Fruit fly (Drosophila melanogaster) whole organism, embryonic: ENCODE data around the gene Trs20.

ENCODE experiments used
- Atf6 ChIP-seq: fragments of 200-800 bp; sonication (Bioruptor generic); IDR thresholded peaks from 2 replicates; pipeline ENCODE4 v1.3.6; 2022; ENCODE audit warnings: missing biosample characterization, missing genetic modification characterization
- Blimp-1 ChIP-seq: fragments of 200-800 bp; sonication (Bioruptor generic); optimal IDR thresholded peaks from 3 replicates; lab custom pipeline; 2018; ENCODE audit warnings: missing biosample characterization, missing genetic modification characterization, mild to moderate bottlenecking, moderate library complexity, missing genetic modification reagents
- CG10147 ChIP-seq: fragments of 200-800 bp; sonication (Bioruptor generic); optimal IDR thresholded peaks from 2 replicates; lab custom pipeline; 2019; ENCODE audit warnings: missing biosample characterization, mild to moderate bottlenecking, missing genetic modification characterization, moderate library complexity
- CG10431 ChIP-seq: fragments of 200-800 bp; sonication (Bioruptor generic); optimal IDR thresholded peaks from 3 replicates; lab custom pipeline; 2018; ENCODE audit warnings: missing biosample characterization, mild to moderate bottlenecking, missing genetic modification characterization
- CG11085 ChIP-seq: fragments of 200-800 bp; sonication (Bioruptor generic); IDR thresholded peaks from 2 replicates; pipeline ENCODE4 v1.3.6; 2022; ENCODE audit warnings: missing biosample characterization, missing genetic modification characterization
- CG12104 ChIP-seq: fragments of 200-800 bp; sonication (Bioruptor generic); optimal IDR thresholded peaks from 3 replicates; lab custom pipeline; 2016; ENCODE audit warnings: missing biosample characterization, missing genetic modification characterization
- CG12659 ChIP-seq: fragments of 200-800 bp; sonication (Bioruptor generic); optimal IDR thresholded peaks from 3 replicates; lab custom pipeline; 2017; ENCODE audit warnings: mild to moderate bottlenecking, missing biosample characterization, missing genetic modification reagents, missing genetic modification characterization
- CG14965 ChIP-seq: fragments of 200-800 bp; sonication (Bioruptor generic); optimal IDR thresholded peaks from 2 replicates; lab custom pipeline; 2016; ENCODE audit warnings: missing biosample characterization, missing genetic modification characterization, borderline replicate concordance
- CG16779 ChIP-seq: fragments of 200-800 bp; sonication (Bioruptor generic); IDR thresholded peaks from 2 replicates; pipeline ENCODE4 v1.3.6; 2022; ENCODE audit warnings: missing biosample characterization, missing genetic modification characterization
- CG16863 ChIP-seq: fragments of 200-800 bp; sonication (Bioruptor generic); optimal IDR thresholded peaks from 3 replicates; lab custom pipeline; 2016; ENCODE audit warnings: missing biosample characterization, missing genetic modification characterization
- CG17328 ChIP-seq: fragments of 200-800 bp; sonication (Bioruptor generic); IDR thresholded peaks from 2 replicates; pipeline ENCODE4 v1.3.6; 2022; ENCODE audit warnings: missing biosample characterization, missing genetic modification characterization
- CG17802 ChIP-seq: fragments of 200-800 bp; sonication (Bioruptor generic); optimal IDR thresholded peaks from 2 replicates; lab custom pipeline; 2018; ENCODE audit warnings: missing biosample characterization, mild to moderate bottlenecking, missing genetic modification characterization, moderate library complexity
- CG17912 ChIP-seq: fragments of 200-800 bp; sonication (Bioruptor generic); optimal IDR thresholded peaks from 2 replicates; lab custom pipeline; 2018; ENCODE audit warnings: missing biosample characterization, mild to moderate bottlenecking, missing genetic modification characterization
- CG18011 ChIP-seq: fragments of 200-800 bp; sonication (Bioruptor generic); optimal IDR thresholded peaks from 2 replicates; lab custom pipeline; 2017; ENCODE audit warnings: missing biosample characterization, missing genetic modification characterization, mild to moderate bottlenecking, moderate library complexity, missing genotype
- CG18764 ChIP-seq: fragments of 200-800 bp; sonication (Bioruptor generic); optimal IDR thresholded peaks from 3 replicates; lab custom pipeline; 2016; ENCODE audit warnings: missing biosample characterization, missing genetic modification characterization
- CG30403 ChIP-seq: fragments of 200-800 bp; sonication (Bioruptor generic); optimal IDR thresholded peaks from 3 replicates; lab custom pipeline; 2016; ENCODE audit warnings: missing biosample characterization, missing genetic modification characterization
- CG3995 ChIP-seq: fragments of 200-800 bp; sonication (Bioruptor generic); optimal IDR thresholded peaks from 3 replicates; lab custom pipeline; 2016; ENCODE audit warnings: missing biosample characterization, missing genetic modification characterization
- CG6683 ChIP-seq: fragments of 200-800 bp; sonication (Bioruptor generic); optimal IDR thresholded peaks from 2 replicates; lab custom pipeline; 2017; ENCODE audit warnings: missing biosample characterization, mild to moderate bottlenecking, missing genetic modification characterization, missing genetic modification reagents
- CG9215 ChIP-seq: fragments of 200-800 bp; sonication (Bioruptor generic); IDR thresholded peaks from 2 replicates; pipeline ENCODE4 v1.3.6; 2022; ENCODE audit warnings: missing biosample characterization, missing genetic modification characterization
- CkIIα-i1 ChIP-seq: fragments of 200-800 bp; sonication (Bioruptor generic); IDR thresholded peaks from 2 replicates; pipeline ENCODE4 v1.3.6; 2022; ENCODE audit warnings: missing biosample characterization, missing genetic modification characterization
- CoRest ChIP-seq: fragments of 200-800 bp; sonication (Bioruptor generic); optimal IDR thresholded peaks from 3 replicates; lab custom pipeline; 2018; ENCODE audit warnings: missing biosample characterization, mild to moderate bottlenecking, missing genetic modification characterization, moderate library complexity
- Dll ChIP-seq: fragments of 200-800 bp; sonication (Bioruptor generic); IDR thresholded peaks from 4 replicates; pipeline ENCODE4 v1.3.6; 2022; ENCODE audit warnings: missing biosample characterization, missing genetic modification characterization; ENCODE audit not compliant: partially characterized antibody
- Eip74EF ChIP-seq, 2 experiments: fragments of 200-800 bp in 1 of 2; fragments of >200 bp in 1 of 2; sonication (Bioruptor generic) in 1 of 2; optimal IDR thresholded peaks; 2 replicates each; lab custom pipeline; 2017 to 2019; ENCODE audit warnings: missing biosample characterization in 2 of 2, missing genetic modification characterization in 2 of 2, mild to moderate bottlenecking in 1 of 2, moderate library complexity in 1 of 2
- HLHmδ ChIP-seq: fragments of 200-800 bp; sonication (Bioruptor generic); optimal IDR thresholded peaks from 2 replicates; lab custom pipeline; 2018; ENCODE audit warnings: missing biosample characterization, mild to moderate bottlenecking, missing genetic modification characterization, moderate library complexity
- Jarid2 ChIP-seq: fragments of 200-800 bp; sonication (Bioruptor generic); optimal IDR thresholded peaks from 3 replicates; lab custom pipeline; 2017; ENCODE audit warnings: mild to moderate bottlenecking, missing biosample characterization, missing genetic modification reagents, missing genetic modification characterization
- MBD-R2 ChIP-seq: fragments of 200-800 bp; sonication (Bioruptor generic); IDR thresholded peaks from 2 replicates; pipeline ENCODE4 v1.3.6; 2022; ENCODE audit warnings: missing biosample characterization, missing genetic modification characterization
- Meics ChIP-seq: fragments of 200-800 bp; sonication (Bioruptor generic); optimal IDR thresholded peaks from 2 replicates; lab custom pipeline; 2017; ENCODE audit warnings: missing biosample characterization, mild to moderate bottlenecking, missing genetic modification characterization
- Mrtf ChIP-seq: fragments of 200-800 bp; sonication (Bioruptor generic); IDR thresholded peaks from 3 replicates; pipeline ENCODE4 v1.3.6; 2022; ENCODE audit warnings: missing biosample characterization, missing genetic modification characterization
- Nf-YC ChIP-seq: fragments of 200-800 bp; optimal IDR thresholded peaks from 3 replicates; lab custom pipeline; 2019; ENCODE audit warnings: missing biosample characterization, mild to moderate bottlenecking, missing genetic modification characterization, moderate library complexity
- Sry-δ ChIP-seq: fragments of 200-800 bp; sonication (Bioruptor generic); optimal IDR thresholded peaks from 2 replicates; lab custom pipeline; 2016; ENCODE audit warnings: missing biosample characterization, missing genetic modification characterization
- Stat92E ChIP-seq, 3 experiments: fragments of >200 bp in 2 of 3; fragments of 200-800 bp in 1 of 3; sonication (Bioruptor generic) in 1 of 3; optimal IDR thresholded peaks; 2 replicates each; lab custom pipeline; 2017 to 2019; ENCODE audit warnings: missing biosample characterization in 3 of 3, missing genetic modification characterization in 3 of 3, mild to moderate bottlenecking in 1 of 3, moderate library complexity in 1 of 3
- Tbp ChIP-seq: fragments of >200 bp; optimal IDR thresholded peaks from 2 replicates; lab custom pipeline; 2018; ENCODE audit warnings: missing biosample characterization, missing genetic modification characterization
- abd-A ChIP-seq: fragments of 200-800 bp; sonication (Bioruptor generic); optimal IDR thresholded peaks from 3 replicates; lab custom pipeline; 2019; ENCODE audit warnings: missing biosample characterization, mild to moderate bottlenecking, missing genetic modification characterization, moderate library complexity
- aop ChIP-seq: fragments of 200-800 bp; sonication (Bioruptor generic); IDR thresholded peaks from 2 replicates; pipeline ENCODE4 v1.3.6; 2022; ENCODE audit warnings: missing biosample characterization, missing genetic modification characterization
- bab2 ChIP-seq: fragments of 200-800 bp; sonication (Bioruptor generic); optimal IDR thresholded peaks from 2 replicates; lab custom pipeline; 2016; ENCODE audit warnings: missing biosample characterization, missing genetic modification characterization
- bsh ChIP-seq, 2 experiments: fragments of 200-800 bp; sonication (Bioruptor generic); optimal IDR thresholded peaks; 2 replicates each; lab custom pipeline; 2017 to 2018; ENCODE audit warnings: mild to moderate bottlenecking in 2 of 2, missing biosample characterization in 2 of 2, missing genetic modification characterization in 2 of 2, moderate library complexity in 1 of 2
- ci ChIP-seq: fragments of 200-800 bp; sonication (Bioruptor generic); IDR thresholded peaks from 3 replicates; pipeline ENCODE4 v1.3.6; 2022; ENCODE audit warnings: missing biosample characterization, missing genetic modification characterization
- dpn ChIP-seq, 2 experiments: fragments of 200-800 bp; sonication (Bioruptor generic); optimal IDR thresholded peaks; 3 replicates each; lab custom pipeline; 2016; ENCODE audit warnings: missing biosample characterization in 2 of 2, missing genetic modification characterization in 2 of 2
- esg ChIP-seq: fragments of 200-800 bp; sonication (Bioruptor generic); conservative IDR thresholded peaks from 2 replicates; pipeline ENCODE4 v1.3.6; 2022; ENCODE audit warnings: missing biosample characterization, missing genetic modification characterization
- gsb-n ChIP-seq: fragments of 200-800 bp; sonication (Bioruptor generic); optimal IDR thresholded peaks from 3 replicates; lab custom pipeline; 2018; ENCODE audit warnings: missing biosample characterization, mild to moderate bottlenecking, missing genetic modification characterization
- sens-2 ChIP-seq: fragments of 200-800 bp; sonication (Bioruptor generic); IDR thresholded peaks from 2 replicates; pipeline ENCODE4 v1.3.6; 2022; ENCODE audit warnings: missing biosample characterization, missing genetic modification characterization
- slou ChIP-seq: fragments of 200-800 bp; sonication (Bioruptor generic); optimal IDR thresholded peaks from 3 replicates; lab custom pipeline; 2016; ENCODE audit warnings: missing biosample characterization, missing genetic modification characterization
- so ChIP-seq: fragments of 200-800 bp; sonication (Bioruptor generic); IDR thresholded peaks from 3 replicates; pipeline ENCODE4 v1.3.6; 2022; ENCODE audit warnings: missing biosample characterization, missing genetic modification characterization
- sqz ChIP-seq: fragments of 200-800 bp; sonication (Bioruptor generic); optimal IDR thresholded peaks from 3 replicates; lab custom pipeline; 2018; ENCODE audit warnings: missing biosample characterization, mild to moderate bottlenecking, missing genetic modification characterization
- sr ChIP-seq: fragments of 200-800 bp; sonication (Bioruptor generic); IDR thresholded peaks from 3 replicates; pipeline ENCODE4 v1.3.6; 2022; ENCODE audit warnings: missing biosample characterization, missing genetic modification characterization
- stc ChIP-seq: fragments of 200-800 bp; sonication (Bioruptor generic); IDR thresholded peaks from 2 replicates; pipeline ENCODE4 v1.3.6; 2022; ENCODE audit warnings: missing biosample characterization, missing genetic modification characterization
- tin ChIP-seq: fragments of 200-800 bp; sonication (Bioruptor generic); optimal IDR thresholded peaks from 3 replicates; lab custom pipeline; 2016; ENCODE audit warnings: missing biosample characterization, missing genetic modification characterization
- toy ChIP-seq: fragments of 200-800 bp; sonication (Bioruptor generic); IDR thresholded peaks from 2 replicates; pipeline ENCODE4 v1.3.6; 2022; ENCODE audit warnings: missing biosample characterization, missing genetic modification characterization

Trs20 gene

DNA sequence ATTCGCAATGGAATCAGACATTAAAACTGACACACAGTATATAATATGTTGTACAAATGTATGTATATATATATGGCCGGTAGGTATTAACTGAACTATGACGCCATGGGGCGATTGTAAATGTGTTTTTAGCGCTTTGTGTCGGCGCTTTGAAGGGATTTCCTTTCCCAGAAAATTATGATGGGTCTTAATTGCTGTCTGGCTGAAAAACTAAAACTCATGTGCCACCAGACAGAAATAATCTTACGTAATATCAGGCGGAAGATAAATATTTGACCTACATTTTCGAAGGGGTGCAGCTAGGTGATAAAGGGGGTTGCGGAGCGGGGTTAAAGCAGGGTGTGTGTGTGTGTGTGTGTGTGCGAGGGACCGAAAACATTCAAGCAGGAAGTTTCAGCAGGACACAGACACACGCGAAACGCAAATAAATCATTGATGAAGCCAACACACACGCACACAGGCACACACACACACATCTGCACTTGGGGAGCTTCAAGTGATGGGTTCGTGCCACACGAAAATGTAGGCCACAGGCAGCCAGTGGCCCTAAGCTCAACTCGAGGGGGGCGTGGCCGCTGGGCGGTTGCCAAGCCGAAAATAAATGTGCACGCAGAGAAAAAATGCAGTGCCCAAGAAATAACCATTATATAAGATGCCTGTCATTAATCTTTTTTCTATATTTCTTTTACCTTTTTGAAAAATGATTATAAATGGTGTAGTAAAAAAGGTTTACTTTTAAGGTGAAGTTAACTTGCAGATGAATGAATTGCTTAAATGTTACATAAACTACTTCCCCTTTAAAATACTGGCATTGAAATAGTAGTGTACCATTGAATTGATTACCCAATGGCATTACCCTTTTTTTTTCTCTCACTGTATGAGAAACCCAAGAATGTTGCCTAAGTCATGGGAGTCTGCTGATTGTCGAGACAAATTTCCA is 26.1 kb upstream of the Trs20 start (continued):
- TF ChIP-seq so (no peak), CG12659 (peak; percentile 39), gsb-n (peak; percentile 43), CG17802 (tag; lab: Kevin White, UChicago) (no peak), Blimp-1 (GFP tag; lab: Kevin White, UChicago) (peak; percentile 68), CG16863 (GFP tag; lab: Kevin White, UChicago) (peak; percentile 35), Meics (GFP tag; lab: Kevin White, UChicago) (peak; percentile 56), CG3995 (GFP tag; lab: Kevin White, UChicago) (peak; percentile 3), Sry-δ (GFP tag; lab: Kevin White, UChicago) (peak; percentile 21), bsh (GFP tag; optimal IDR thresholded peaks at IDR 0.05; lab: Kevin White, UChicago) (peak in 1 of 2 experiments; percentile 62), CG6683 (GFP tag; lab: Kevin White, UChicago) (peak; percentile 10), CG18764 (GFP tag; lab: Kevin White, UChicago) (peak; percentile 31), tin (GFP tag; lab: Kevin White, UChicago) (peak; percentile 20), HLHmδ (no peak), CG9215 (no peak), CG10431 (GFP tag; lab: Kevin White, UChicago) (no peak), CG17912 (no peak), CG14965 (GFP tag; lab: Kevin White, UChicago) (no peak), CoRest (tag; lab: Kevin White, UChicago) (peak; percentile 74), Dll (GFP tag; lab: Robert Waterston, UW) (no peak), CkIIα-i1 (GFP tag; lab: Robert Waterston, UW) (no peak), CG10147 (GFP tag; lab: Kevin White, UChicago) (peak; percentile 25), CG17328 (GFP tag; lab: Robert Waterston, UW) (0 out of 2 replicates have a peak, but pooled peaks have one; percentile 17), dpn (GFP tag; optimal IDR thresholded peaks at IDR 0.05; lab: Kevin White, UChicago) (peak; percentile 54 to 61), Atf6 (GFP tag; lab: Robert Waterston, UW) (no peak), ci (GFP tag; lab: Robert Waterston, UW) (peak; percentile 32; the same call in 1 of the 3 replicates), stc (no peak), MBD-R2 (GFP tag; lab: Robert Waterston, UW) (no peak), Mrtf (GFP tag; lab: Robert Waterston, UW) (no peak), bab2 (no peak), CG30403 (GFP tag; lab: Kevin White, UChicago) (peak; percentile 71), Eip74EF (GFP tag; optimal IDR thresholded peaks at IDR 0.05; lab: Kevin White, UChicago) (peak in 1 of 2 experiments; percentile 28), CG11085 (GFP tag; lab: Robert Waterston, UW) (no peak), Tbp (GFP tag; lab: Kevin White, UChicago) (no peak), esg (peak; percentile 55; the same call in 1 of the 2 replicates), toy (no peak), Nf-YC (tag; lab: Kevin White, UChicago) (no peak), CG16779 (GFP tag; lab: Robert Waterston, UW) (no peak), sens-2 (no peak), sr (GFP tag; lab: Robert Waterston, UW) (no peak), aop (GFP tag; lab: Robert Waterston, UW) (no peak), Jarid2 (GFP tag; lab: Kevin White, UChicago) (peak; percentile 33), sqz (peak; percentile 17), Stat92E (GFP tag; optimal IDR thresholded peaks at IDR 0.05; lab: Kevin White, UChicago) (no peak), abd-A (tag; lab: Kevin White, UChicago) (no peak), CG18011 (no peak), slou (GFP tag; lab: Kevin White, UChicago) (no peak), CG12104 (no peak)
